Worm (Caenorhabditis elegans): Measurements from ENCODE around the gene F52B10.3.

The F52B10.3 gene

DNA sequence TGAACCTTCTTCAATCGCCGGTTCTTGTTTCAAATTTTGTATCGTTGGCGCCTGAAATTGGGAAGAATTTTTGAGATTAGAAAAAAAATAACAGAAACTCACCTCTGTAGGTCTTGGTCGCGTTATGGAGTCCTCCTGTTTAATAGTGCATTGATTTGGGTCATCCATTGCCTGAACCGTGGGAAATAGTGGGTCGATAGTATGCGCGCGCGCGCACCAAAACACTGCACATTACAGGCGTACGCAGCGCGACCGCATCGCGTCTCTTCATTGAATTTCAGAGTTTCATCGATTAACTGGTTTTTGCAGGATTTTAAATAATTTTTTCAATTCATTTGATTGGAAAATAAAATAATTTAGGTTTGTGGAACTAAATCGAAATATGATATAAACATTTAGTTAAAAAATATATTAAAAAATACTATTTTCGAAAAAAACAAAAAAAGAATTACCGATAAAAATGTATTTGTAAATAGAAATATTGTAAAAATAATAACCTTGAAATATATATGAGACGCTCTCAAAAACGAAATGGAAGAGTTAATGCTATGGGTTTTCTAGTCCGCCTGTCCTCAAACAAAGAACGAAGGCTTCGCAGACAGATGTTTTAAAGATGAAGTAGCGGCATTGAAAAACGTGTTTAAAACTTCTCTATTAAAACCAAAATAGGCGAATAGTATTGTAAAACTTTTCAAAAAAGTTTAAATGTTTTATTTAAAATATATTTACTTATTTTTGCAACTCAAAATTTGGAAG is 40.9 kb downstream of the F52B10.3 start, which contains the start of gene tra-4:
TSS of gene tra-4 (minus strand) at position 534 of the 756 bp plus-strand sequence.
- TF ChIP-seq fkh-2 (tag; optimal IDR thresholded peaks at IDR 0.05): no peak
- TF ChIP-seq nfya-1 (tag; optimal IDR thresholded peaks at IDR 0.05; ENCODE audit: insufficient read depth): peak; percentile 37
- TF ChIP-seq nhr-12 (tag; optimal IDR thresholded peaks at IDR 0.05): no peak
- TF ChIP-seq zag-1 (tag; optimal IDR thresholded peaks at IDR 0.05): no peak
- peak; percentile 57 for TF ChIP-seq nhr-23 (tag; optimal IDR thresholded peaks at IDR 0.05)
- no peak for TF ChIP-seq ceh-82 (tag; optimal IDR thresholded peaks at IDR 0.05)
- TF ChIP-seq lin-39 (tag; optimal IDR thresholded peaks at IDR 0.05): no peak
- no peak for TF ChIP-seq ztf-11 (tag; optimal IDR thresholded peaks at IDR 0.05)
- peak; percentile 26 for TF ChIP-seq pha-4 (tag; optimal IDR thresholded peaks at IDR 0.05)
- TF ChIP-seq aly-2 (tag; optimal IDR thresholded peaks at IDR 0.05): no peak
- peak; percentile 36 for TF ChIP-seq snpc-4 (tag; optimal IDR thresholded peaks at IDR 0.05)
- peak; percentile 6 for TF ChIP-seq nhr-43 (tag; optimal IDR thresholded peaks at IDR 0.05; ENCODE audit: poor library complexity, severe bottlenecking)
- TF ChIP-seq nhr-11 (tag; optimal IDR thresholded peaks at IDR 0.05): no peak
- TF ChIP-seq nhr-25 (tag; optimal IDR thresholded peaks at IDR 0.05): peak; percentile 46
- no peak for TF ChIP-seq eor-1 (tag; optimal IDR thresholded peaks at IDR 0.05)

DNA sequence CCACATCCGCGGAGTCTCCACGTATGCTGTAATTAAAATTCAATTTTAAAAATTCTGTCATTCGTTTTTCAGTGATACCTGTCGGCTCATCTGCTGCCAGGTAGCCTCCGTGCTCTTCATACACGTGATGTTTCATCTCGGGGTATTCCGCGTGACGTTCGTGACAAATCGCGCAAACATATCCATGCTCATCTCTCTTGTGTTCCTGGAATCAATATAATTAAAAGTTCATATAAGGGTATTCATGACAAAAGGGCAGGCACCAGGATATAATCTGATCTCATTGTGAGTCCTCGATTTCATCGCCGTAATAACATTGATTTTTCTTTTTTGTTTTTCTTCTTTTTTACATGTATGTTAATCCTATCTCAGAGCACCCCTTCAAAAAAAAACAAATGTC is 44.2 kb downstream of the F52B10.3 start:
- TF ChIP-seq R02D3.7 (tag; optimal IDR thresholded peaks at IDR 0.05) (no peak), ceh-9 (tag; optimal IDR thresholded peaks at IDR 0.05) (no peak), ama-1 (optimal IDR thresholded peaks at IDR 0.05) (peak; percentile 9), mml-1 (tag; optimal IDR thresholded peaks at IDR 0.05) (no peak), hmg-11 (tag; optimal IDR thresholded peaks at IDR 0.05) (no peak), lin-39 (tag; optimal IDR thresholded peaks at IDR 0.05) (no peak), nhr-43 (tag; optimal IDR thresholded peaks at IDR 0.05; ENCODE audit: poor library complexity, severe bottlenecking) (no peak), nhr-237 (tag; optimal IDR thresholded peaks at IDR 0.05) (no peak)

ce11 chrX:2852388-2852908 is 45.7 kb downstream of the F52B10.3 start, which contains the start of gene kin-29:
Gene kin-29, minus strand, starts transcription at chrX:2852438.
- TF ChIP-seq egl-27 (tag; optimal IDR thresholded peaks at IDR 0.05): peak; percentile 88
- no peak for TF ChIP-seq ztf-11 (tag; optimal IDR thresholded peaks at IDR 0.05)
- no peak for TF ChIP-seq sea-2 (GFP tag; optimal IDR thresholded peaks at IDR 0.05)
- TF ChIP-seq eor-1 (tag; optimal IDR thresholded peaks at IDR 0.05): no peak
- TF ChIP-seq elt-2 (tag; optimal IDR thresholded peaks at IDR 0.05): peak; percentile 83
- TF ChIP-seq hmg-11 (tag; optimal IDR thresholded peaks at IDR 0.05): peak; percentile 99
- peak; percentile 18 for TF ChIP-seq zag-1 (tag; optimal IDR thresholded peaks at IDR 0.05)
- no peak for TF ChIP-seq fkh-2 (tag; optimal IDR thresholded peaks at IDR 0.05)
- TF ChIP-seq pqm-1 (tag; optimal IDR thresholded peaks at IDR 0.05): no peak
- no peak for TF ChIP-seq ZK546.5 (tag; optimal IDR thresholded peaks at IDR 0.05)
- TF ChIP-seq ama-1 (optimal IDR thresholded peaks at IDR 0.05): no peak
- peak; percentile 68 for TF ChIP-seq fos-1 (tag; optimal IDR thresholded peaks at IDR 0.05)
- no peak for TF ChIP-seq nhr-12 (tag; optimal IDR thresholded peaks at IDR 0.05)
- no peak for TF ChIP-seq ceh-82 (tag; optimal IDR thresholded peaks at IDR 0.05)
- TF ChIP-seq elt-3 (tag; optimal IDR thresholded peaks at IDR 0.05): no peak
- TF ChIP-seq aly-2 (tag; optimal IDR thresholded peaks at IDR 0.05): no peak
- TF ChIP-seq unc-62 (GFP tag; optimal IDR thresholded peaks at IDR 0.05): peak; percentile 61
- peak; percentile 20 for TF ChIP-seq egl-5 (tag; optimal IDR thresholded peaks at IDR 0.05)
- TF ChIP-seq daf-12 (tag; optimal IDR thresholded peaks at IDR 0.05): no peak
- TF ChIP-seq nhr-25 (tag; optimal IDR thresholded peaks at IDR 0.05): peak; percentile 80
- peak; percentile 56 for TF ChIP-seq nhr-23 (tag; optimal IDR thresholded peaks at IDR 0.05)
- TF ChIP-seq pha-4 (tag; optimal IDR thresholded peaks at IDR 0.05): peak; percentile 60
- peak; percentile 45 for TF ChIP-seq lin-15B (tag; optimal IDR thresholded peaks at IDR 0.05)
- TF ChIP-seq unc-39 (tag; optimal IDR thresholded peaks at IDR 0.05): no peak
- peak; percentile 77 for TF ChIP-seq lin-39 (tag; optimal IDR thresholded peaks at IDR 0.05)
- TF ChIP-seq ceh-28 (tag; optimal IDR thresholded peaks at IDR 0.05): peak; percentile 71
- TF ChIP-seq mml-1 (tag; optimal IDR thresholded peaks at IDR 0.05): no peak
- TF ChIP-seq lsy-12 (tag; optimal IDR thresholded peaks at IDR 0.05): peak; percentile 81
- TF ChIP-seq fkh-10 (GFP tag; optimal IDR thresholded peaks at IDR 0.05): peak; percentile 65
- TF ChIP-seq nhr-67 (tag; optimal IDR thresholded peaks at IDR 0.05): no peak
- TF ChIP-seq nhr-237 (tag; optimal IDR thresholded peaks at IDR 0.05): no peak
- TF ChIP-seq nfya-1 (tag; optimal IDR thresholded peaks at IDR 0.05; ENCODE audit: insufficient read depth): peak; percentile 90
- TF ChIP-seq nhr-11 (tag; optimal IDR thresholded peaks at IDR 0.05): peak; percentile 70
- no peak for TF ChIP-seq skn-1 (tag; optimal IDR thresholded peaks at IDR 0.05)
- TF ChIP-seq snpc-4 (tag; optimal IDR thresholded peaks at IDR 0.05): peak; percentile 50
- TF ChIP-seq nhr-76 (tag; optimal IDR thresholded peaks at IDR 0.05): no peak
- peak; percentile 69 for TF ChIP-seq elt-1 (tag; optimal IDR thresholded peaks at IDR 0.05)
- peak; percentile 83 for TF ChIP-seq tbx-2 (tag; optimal IDR thresholded peaks at IDR 0.05)
- TF ChIP-seq ztf-4 (tag; optimal IDR thresholded peaks at IDR 0.05): peak; percentile 28
- peak; percentile 92 for TF ChIP-seq jun-1 (tag; optimal IDR thresholded peaks at IDR 0.05)
- TF ChIP-seq mdl-1 (tag; optimal IDR thresholded peaks at IDR 0.05): peak; percentile 37
- TF ChIP-seq R02D3.7 (tag; optimal IDR thresholded peaks at IDR 0.05): peak; percentile 31
- TF ChIP-seq nhr-43 (tag; optimal IDR thresholded peaks at IDR 0.05; ENCODE audit: poor library complexity, severe bottlenecking): peak; percentile 41

All from whole organism, L3 larva.